Fruit fly (Drosophila melanogaster): ENCODE measurements around the gene Jhbp6.

- no peak for TF ChIP-seq Sin3A (optimal IDR thresholded peaks at IDR 0.05)
- no peak for TF ChIP-seq psq (optimal IDR thresholded peaks at IDR 0.05)
Measured at dm6 chr3L:22634111-22634510, 35.6 kb upstream of the Jhbp6 start.
